Worm (Caenorhabditis elegans) whole organism, midembryonic: ENCODE data around the gene pmpl-1.

Experiments used
- cog-1 ChIP-seq: sonication (generic microtip); optimal IDR thresholded peaks from 2 replicates; lab custom pipeline; 2016; ENCODE audit warnings: missing genetic modification characterization, missing compliant biosample characterization
- flt-1 ChIP-seq: fragments of 200-800 bp; sonication (Bioruptor generic); IDR thresholded peaks from 2 replicates; pipeline ENCODE4 v1.3.6; 2022; ENCODE audit warnings: missing genetic modification characterization, missing compliant biosample characterization
- klf-2 ChIP-seq: fragments of 200-800 bp; sonication (Bioruptor generic); conservative IDR thresholded peaks from 2 replicates; pipeline ENCODE4 v1.3.6; 2022; ENCODE audit warnings: missing genetic modification reagents, missing genetic modification characterization, missing compliant biosample characterization
- med-1 ChIP-seq: sonication (generic microtip); optimal IDR thresholded peaks from 2 replicates; lab custom pipeline; 2017; ENCODE audit warnings: missing genetic modification characterization, mild to moderate bottlenecking, missing compliant biosample characterization, antibody characterized with exemption, missing genetic modification reagents; ENCODE audit not compliant: insufficient read depth
- ztf-29 ChIP-seq: fragments of 200-800 bp; sonication (Bioruptor generic); IDR thresholded peaks from 2 replicates; pipeline ENCODE4 v1.3.6; 2022; ENCODE audit warnings: missing genetic modification reagents, missing genetic modification characterization, missing compliant biosample characterization

DNA sequence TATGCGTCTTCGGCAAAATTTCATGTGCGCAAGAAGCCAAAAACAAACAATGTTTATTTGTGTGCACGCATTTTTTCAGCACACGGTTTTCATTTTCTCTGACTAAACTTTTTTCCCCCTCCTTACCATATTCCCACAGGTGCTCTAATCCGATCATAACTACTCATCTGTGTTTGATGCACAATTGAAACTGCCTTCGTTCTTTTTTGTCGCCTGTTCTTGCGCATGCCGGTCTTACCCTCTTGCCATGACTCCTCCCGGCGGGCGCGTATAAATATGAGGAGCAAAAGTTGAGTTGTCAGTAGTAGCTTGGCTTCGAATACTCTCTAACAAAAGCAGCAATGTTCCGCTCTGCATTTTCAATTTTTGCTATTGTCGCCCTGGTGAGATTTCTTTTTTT, 10.1 kb downstream of the pmpl-1 start, which contains the start of gene abu-10:
- no peak for TF ChIP-seq flt-1
- TF ChIP-seq klf-2 (GFP tag; lab: Robert Waterston, UW), result no peak
- TF ChIP-seq cog-1 (tag; lab: Kevin White, UChicago), result no peak
- no peak for TF ChIP-seq ztf-29
- TF ChIP-seq med-1 (GFP tag; lab: Kevin White, UChicago), result no peak
